Worm (Caenorhabditis elegans) whole organism, late embryonic: ENCODE data around the gene mrps-16.

ENCODE experiments used
- C38D4.7 ChIP-seq: fragments of 200-800 bp; sonication (Bioruptor generic); optimal IDR thresholded peaks from 2 replicates; lab custom pipeline; 2018; ENCODE audit warnings: mild to moderate bottlenecking, missing genetic modification characterization, moderate library complexity, missing compliant biosample characterization
- F13H6.1 ChIP-seq: sonication (generic microtip); optimal IDR thresholded peaks from 2 replicates; lab custom pipeline; 2016; ENCODE audit warnings: missing genetic modification characterization, missing compliant biosample characterization
- K02D7.2 ChIP-seq: sonication (generic microtip); optimal IDR thresholded peaks from 2 replicates; lab custom pipeline; 2017; ENCODE audit warnings: mild to moderate bottlenecking, missing genetic modification characterization, missing compliant biosample characterization
- K09A11.1 ChIP-seq: sonication (generic microtip); optimal IDR thresholded peaks from 2 replicates; lab custom pipeline; 2017; ENCODE audit warnings: antibody characterized with exemption, mild to moderate bottlenecking, missing genetic modification characterization, missing compliant biosample characterization; ENCODE audit not compliant: insufficient read depth
- Y22D7AL.16 ChIP-seq: sonication (generic microtip); optimal IDR thresholded peaks from 2 replicates; lab custom pipeline; 2016; ENCODE audit warnings: missing genetic modification characterization, missing compliant biosample characterization
- ahr-1 ChIP-seq: sonication (generic microtip); optimal IDR thresholded peaks from 2 replicates; lab custom pipeline; 2016; ENCODE audit warnings: missing genetic modification characterization, missing compliant biosample characterization
- ceh-18 ChIP-seq: sonication (generic microtip); optimal IDR thresholded peaks from 2 replicates; lab custom pipeline; 2016; ENCODE audit warnings: missing genetic modification characterization, missing compliant biosample characterization
- ceh-19 ChIP-seq: fragments of 200-800 bp; sonication (Bioruptor generic); optimal IDR thresholded peaks from 2 replicates; lab custom pipeline; 2018; ENCODE audit warnings: mild to moderate bottlenecking, missing genetic modification characterization, missing compliant biosample characterization
- ceh-2 ChIP-seq: sonication (generic microtip); optimal IDR thresholded peaks from 2 replicates; lab custom pipeline; 2016; ENCODE audit warnings: missing genotype, missing genetic modification characterization, missing compliant biosample characterization
- ceh-22 ChIP-seq: sonication (generic microtip); optimal IDR thresholded peaks from 2 replicates; lab custom pipeline; 2017; ENCODE audit warnings: missing biosample characterization, missing genetic modification characterization
- ceh-24 ChIP-seq: sonication (generic microtip); optimal IDR thresholded peaks from 2 replicates; lab custom pipeline; 2016; ENCODE audit warnings: mild to moderate bottlenecking, missing genetic modification characterization, missing compliant biosample characterization
- ceh-30 ChIP-seq: fragments of 150-350 bp; optimal IDR thresholded peaks from 2 replicates; lab custom pipeline; 2014; ENCODE audit warnings: missing biosample characterization, missing genetic modification characterization
- ceh-48 ChIP-seq: sonication (generic microtip); optimal IDR thresholded peaks from 2 replicates; lab custom pipeline; 2016; ENCODE audit warnings: missing genetic modification characterization, inconsistent platforms, missing compliant biosample characterization
- ceh-6 ChIP-seq: fragments of 200-800 bp; sonication (Bioruptor generic); optimal IDR thresholded peaks from 2 replicates; lab custom pipeline; 2018; ENCODE audit warnings: mild to moderate bottlenecking, missing genetic modification characterization, missing compliant biosample characterization
- ceh-9 ChIP-seq: sonication (generic microtip); optimal IDR thresholded peaks from 2 replicates; lab custom pipeline; 2016; ENCODE audit warnings: mild to moderate bottlenecking, missing genetic modification characterization, inconsistent platforms, missing compliant biosample characterization
- che-1 ChIP-seq: sonication (generic microtip); optimal IDR thresholded peaks from 2 replicates; lab custom pipeline; 2016; ENCODE audit warnings: mild to moderate bottlenecking, missing genetic modification characterization, missing compliant biosample characterization
- dve-1 ChIP-seq: sonication (generic microtip); optimal IDR thresholded peaks from 2 replicates; lab custom pipeline; 2017; ENCODE audit warnings: antibody characterized with exemption, mild to moderate bottlenecking, missing genetic modification characterization, missing compliant biosample characterization
- elt-2 ChIP-seq: sonication (generic microtip); optimal IDR thresholded peaks from 2 replicates; lab custom pipeline; 2016; ENCODE audit warnings: missing genetic modification reagents, missing genetic modification characterization, missing compliant biosample characterization
- ets-4 ChIP-seq: sonication (generic microtip); optimal IDR thresholded peaks from 2 replicates; lab custom pipeline; 2016; ENCODE audit warnings: missing genetic modification characterization, missing compliant biosample characterization
- fkh-6 ChIP-seq: sonication (generic microtip); optimal IDR thresholded peaks from 2 replicates; lab custom pipeline; 2016; ENCODE audit warnings: missing genetic modification characterization, missing compliant biosample characterization
- gmeb-2 ChIP-seq: sonication (generic microtip); optimal IDR thresholded peaks from 2 replicates; lab custom pipeline; 2016; ENCODE audit warnings: missing genetic modification characterization, inconsistent platforms, missing compliant biosample characterization
- hlh-13 ChIP-seq: fragments of 200-800 bp; sonication (Bioruptor generic); optimal IDR thresholded peaks from 2 replicates; lab custom pipeline; 2018; ENCODE audit warnings: mild to moderate bottlenecking, missing genetic modification characterization, missing compliant biosample characterization
- hlh-8 ChIP-seq: sonication (generic microtip); optimal IDR thresholded peaks from 2 replicates; lab custom pipeline; 2016; ENCODE audit warnings: missing genotype, missing genetic modification characterization, missing compliant biosample characterization
- lim-6 ChIP-seq: sonication (generic microtip); optimal IDR thresholded peaks from 2 replicates; lab custom pipeline; 2016; ENCODE audit warnings: missing genetic modification characterization, missing compliant biosample characterization
- mec-3 ChIP-seq: sonication (generic microtip); optimal IDR thresholded peaks from 2 replicates; lab custom pipeline; 2016; ENCODE audit warnings: borderline replicate concordance, missing genetic modification characterization, missing compliant biosample characterization
- npax-4 ChIP-seq: sonication (generic microtip); optimal IDR thresholded peaks from 2 replicates; lab custom pipeline; 2016; ENCODE audit warnings: missing genetic modification characterization, missing compliant biosample characterization
- odd-2 ChIP-seq: sonication (generic microtip); optimal IDR thresholded peaks from 2 replicates; lab custom pipeline; 2017; ENCODE audit warnings: antibody characterized with exemption, mild to moderate bottlenecking, missing genetic modification characterization, missing compliant biosample characterization
- pax-1 ChIP-seq: fragments of 150-350 bp; optimal IDR thresholded peaks from 2 replicates; lab custom pipeline; 2014; ENCODE audit warnings: missing biosample characterization, missing genetic modification characterization
- pha-4 ChIP-seq: fragments of 150-350 bp; optimal IDR thresholded peaks from 2 replicates; lab custom pipeline; 2018; ENCODE audit warnings: missing biosample characterization, missing genetic modification reagents, missing genetic modification characterization
- pros-1 ChIP-seq: fragments of 150-350 bp; optimal IDR thresholded peaks from 2 replicates; lab custom pipeline; 2014; ENCODE audit warnings: missing biosample characterization, missing genetic modification reagents, missing genetic modification characterization
- sdc-2 ChIP-seq: sonication (generic microtip); optimal IDR thresholded peaks from 2 replicates; lab custom pipeline; 2016; ENCODE audit warnings: missing genotype, missing genetic modification characterization, missing compliant biosample characterization
- syd-9 ChIP-seq: sonication (generic microtip); optimal IDR thresholded peaks from 2 replicates; lab custom pipeline; 2016; ENCODE audit warnings: mild to moderate bottlenecking, missing genetic modification characterization, moderate library complexity, missing compliant biosample characterization
- tbx-2 ChIP-seq: sonication (generic microtip); optimal IDR thresholded peaks from 2 replicates; lab custom pipeline; 2016; ENCODE audit warnings: missing genetic modification characterization, missing compliant biosample characterization
- unc-55 ChIP-seq: sonication (generic microtip); optimal IDR thresholded peaks from 2 replicates; lab custom pipeline; 2017; ENCODE audit warnings: missing biosample characterization, missing genetic modification reagents, missing genetic modification characterization
- ztf-16 ChIP-seq: sonication (generic microtip); optimal IDR thresholded peaks from 2 replicates; lab custom pipeline; 2017; ENCODE audit warnings: missing genetic modification characterization, missing compliant biosample characterization

The mrps-16 gene

DNA sequence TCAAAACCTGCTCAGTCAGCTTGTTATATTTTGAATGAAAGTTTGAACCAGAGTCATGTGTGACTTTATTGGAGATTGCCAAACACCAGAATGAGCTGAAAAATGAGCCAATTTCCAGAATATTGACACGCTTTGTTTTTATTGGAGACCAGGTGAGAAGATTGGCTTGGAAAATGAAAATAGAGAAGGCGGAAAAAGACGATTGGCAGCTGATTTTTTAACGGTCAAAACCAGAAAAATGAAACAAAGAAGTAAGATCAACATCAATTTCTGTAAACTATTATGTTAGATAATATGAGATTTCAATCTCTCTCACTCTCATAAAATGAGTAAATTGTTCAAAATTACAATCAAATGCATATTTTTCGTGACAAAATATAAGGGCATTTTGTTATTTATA, 41.1 kb upstream of the mrps-16 start, which contains the start of gene srx-114:
Gene srx-114, minus strand, starts transcription at position 101 of the 400 bp plus-strand sequence.
- no peak for TF ChIP-seq ztf-16 (tag; lab: Kevin White, UChicago)
- TF ChIP-seq pha-4 (tag; lab: Kevin White, UChicago) = no peak
- TF ChIP-seq lim-6 = no peak
- TF ChIP-seq ceh-2 = no peak
- TF ChIP-seq dve-1 (tag; lab: Kevin White, UChicago) = no peak
- no peak for TF ChIP-seq pax-1 (tag; lab: Kevin White, UChicago)
- TF ChIP-seq elt-2 = no peak
- no peak for TF ChIP-seq odd-2 (tag; lab: Kevin White, UChicago)
- TF ChIP-seq ceh-6 (GFP tag; lab: Kevin White, UChicago) = no peak
- no peak for TF ChIP-seq syd-9 (tag; lab: Kevin White, UChicago)
- TF ChIP-seq hlh-8 = no peak
- no peak for TF ChIP-seq K02D7.2 (tag; lab: Kevin White, UChicago)
- TF ChIP-seq, all 69 proteins: peak for 0

DNA sequence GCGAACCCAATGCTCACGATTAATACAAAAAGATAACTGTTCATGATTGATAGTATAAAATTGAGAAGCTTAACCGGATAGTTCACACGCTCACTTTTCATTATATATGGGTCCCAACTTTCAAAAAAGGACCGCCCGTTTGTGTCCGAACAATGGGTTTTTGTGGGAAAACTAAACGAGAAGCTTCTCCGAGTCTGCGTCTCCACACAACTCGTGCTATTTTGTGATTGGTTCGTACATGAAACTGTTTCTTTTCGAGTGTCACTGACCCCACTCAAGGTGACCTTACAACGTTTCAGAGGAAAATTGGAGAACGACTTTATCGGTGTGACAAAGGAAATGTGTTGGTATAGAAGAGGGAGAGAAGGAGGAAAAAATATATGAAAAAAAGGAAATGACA, 37.3 kb upstream of the mrps-16 start, which contains the start of gene dct-5:
Gene dct-5, minus strand, starts transcription at position 101 of the 400 bp plus-strand sequence.
- TF ChIP-seq hlh-13 (GFP tag; lab: Kevin White, UChicago) = no peak
- no peak for TF ChIP-seq sdc-2 (tag; lab: Kevin White, UChicago)

DNA sequence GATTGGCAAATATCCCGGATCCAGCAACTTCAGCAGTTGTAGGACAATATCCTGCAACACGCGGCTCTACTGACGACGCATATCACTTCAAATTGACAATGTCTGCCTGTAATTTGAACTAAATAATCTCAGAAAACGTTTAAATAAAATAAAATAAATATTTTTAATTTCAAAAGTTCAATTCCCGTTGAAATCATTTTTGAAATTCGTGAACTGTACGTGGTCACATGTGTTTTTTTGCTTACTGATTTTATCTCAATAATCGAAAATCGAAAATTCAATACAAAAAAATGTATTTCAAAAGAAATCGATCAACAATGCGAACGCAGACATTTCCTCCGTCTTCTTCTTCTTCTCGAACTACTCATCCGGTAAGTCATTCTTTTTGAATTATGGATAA, 36.6 kb upstream of the mrps-16 start, which contains the start of gene F07F6.1:
Gene F07F6.1, plus strand, starts transcription at position 301 of the 400 bp plus-strand sequence.
- TF ChIP-seq ceh-9 (no peak), F13H6.1 (tag; lab: Kevin White, UChicago) (no peak), lim-6 (no peak), C38D4.7 (no peak), che-1 (tag; lab: Kevin White, UChicago) (no peak), npax-4 (tag; lab: Kevin White, UChicago) (no peak), ceh-30 (no peak), gmeb-2 (tag; lab: Kevin White, UChicago) (no peak), ceh-24 (tag; lab: Kevin White, UChicago) (no peak), ceh-22 (tag; lab: Kevin White, UChicago) (no peak)

DNA sequence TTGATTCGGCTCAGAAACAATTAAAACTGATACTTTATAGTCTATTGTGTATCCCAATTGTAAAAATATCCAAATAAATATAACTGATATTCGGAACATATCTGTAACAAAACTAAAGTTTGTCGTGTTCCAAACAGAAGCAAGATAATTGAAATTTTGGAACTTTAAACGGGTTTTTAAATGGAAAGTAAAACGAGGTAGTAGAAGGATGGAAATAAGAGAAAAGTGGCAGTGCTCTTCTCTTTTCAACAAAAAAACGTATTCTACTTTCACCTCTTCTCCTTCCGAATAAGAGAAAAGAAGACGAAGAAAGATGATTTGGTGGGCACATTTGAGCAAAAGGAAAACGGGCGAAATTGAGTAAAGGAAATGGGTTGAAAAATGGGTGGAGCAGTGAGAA, 27.7 kb upstream of the mrps-16 start, which contains the start of gene nmr-1:
Gene nmr-1, minus strand, starts transcription at position 101 of the 400 bp plus-strand sequence.
- TF ChIP-seq ceh-48 (tag; lab: Kevin White, UChicago) = no peak
- no peak for TF ChIP-seq Y22D7AL.16
- no peak for TF ChIP-seq tbx-2 (tag; lab: Kevin White, UChicago)
- TF ChIP-seq mec-3 = no peak
- no peak for TF ChIP-seq pros-1 (tag; lab: Kevin White, UChicago)
- no peak for TF ChIP-seq K09A11.1 (tag; lab: Kevin White, UChicago)
- TF ChIP-seq pha-4 (tag; lab: Kevin White, UChicago) = no peak
- TF ChIP-seq fkh-6 (tag; lab: Kevin White, UChicago) = no peak
- TF ChIP-seq ets-4 (tag; lab: Kevin White, UChicago) = no peak
- no peak for TF ChIP-seq ceh-2
- no peak for TF ChIP-seq ceh-19 (GFP tag; lab: Kevin White, UChicago)
- TF ChIP-seq K02D7.2 (tag; lab: Kevin White, UChicago) = no peak
- TF ChIP-seq ahr-1 (tag; lab: Kevin White, UChicago) = no peak
- TF ChIP-seq hlh-8 = no peak

DNA sequence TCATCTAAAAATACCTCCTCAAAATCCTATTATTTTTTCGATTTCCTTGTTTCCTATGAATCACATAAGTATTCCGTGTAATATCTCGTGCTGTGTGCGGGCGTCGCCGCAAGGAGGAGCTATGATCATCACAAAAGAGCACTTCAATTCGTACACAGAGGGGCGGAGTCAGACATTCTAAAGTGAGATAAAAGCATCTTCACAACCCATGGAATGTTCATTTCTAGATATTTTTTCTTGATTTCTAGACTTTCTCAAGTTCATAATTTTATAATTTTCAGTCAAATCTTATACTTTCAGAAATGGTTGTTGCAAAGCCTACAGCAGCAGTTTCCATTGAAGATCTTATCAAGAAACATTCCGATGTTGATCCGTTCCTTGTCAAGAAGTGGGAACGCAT, 26.8 kb upstream of the mrps-16 start, which contains the start of gene cex-1:
Gene cex-1, plus strand, starts transcription at position 301 of the 400 bp plus-strand sequence.
- no peak for TF ChIP-seq odd-2 (tag; lab: Kevin White, UChicago)

DNA sequence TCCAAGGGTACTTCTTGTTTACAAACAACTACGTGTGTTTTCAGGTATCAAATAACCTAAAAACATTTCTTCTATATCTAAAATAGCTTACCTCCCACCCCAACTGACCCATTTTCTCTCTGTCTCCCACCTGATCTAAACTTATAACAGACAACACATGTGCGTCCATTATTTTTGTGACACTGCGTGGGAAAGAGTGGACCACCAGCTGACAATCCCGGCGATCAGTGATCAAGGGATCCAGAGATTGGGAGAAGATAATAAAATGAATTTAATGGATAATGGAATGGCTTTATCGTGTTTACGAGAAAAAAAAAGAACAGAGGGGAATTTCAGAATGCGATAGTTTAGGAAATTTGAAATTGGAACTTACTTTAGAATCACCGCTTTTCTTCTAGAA, 25.0 kb upstream of the mrps-16 start:
- TF ChIP-seq ceh-48 (tag; lab: Kevin White, UChicago) (no peak), elt-2 (no peak), ceh-18 (tag; lab: Kevin White, UChicago) (peak; percentile 23), unc-55 (GFP tag; lab: Kevin White, UChicago) (peak; percentile 77)
